Worm (Caenorhabditis elegans) whole organism, L4 larva: ENCODE results near the gene pot-3.
A peak's percentile ranks its signal among the peaks of the same experiment; 100 is the strongest.

Experiments
- F26F4.8 ChIP-seq: fragments of 200-800 bp; sonication (Bioruptor generic); conservative IDR thresholded peaks from 2 replicates; pipeline ENCODE4 v1.3.6; 2022; ENCODE audit warnings: missing genetic modification characterization, missing compliant biosample characterization
- F37D6.2 ChIP-seq: sonication (generic microtip); optimal IDR thresholded peaks from 2 replicates; lab custom pipeline; 2016; ENCODE audit warnings: mild to moderate bottlenecking, missing genetic modification characterization, missing compliant biosample characterization
- F49E8.2 ChIP-seq: sonication (generic microtip); optimal IDR thresholded peaks from 2 replicates; lab custom pipeline; 2016; ENCODE audit warnings: missing compliant biosample characterization, mild to moderate bottlenecking, missing genetic modification characterization, borderline replicate concordance
- T20F7.1 ChIP-seq: fragments of 200-800 bp; sonication (Bioruptor generic); optimal IDR thresholded peaks from 2 replicates; lab custom pipeline; 2018; ENCODE audit warnings: mild to moderate bottlenecking, missing genetic modification characterization, missing compliant biosample characterization
- T26A8.4 ChIP-seq: fragments of 200-800 bp; sonication (Bioruptor generic); IDR thresholded peaks from 2 replicates; pipeline ENCODE4 v1.3.6; 2022; ENCODE audit warnings: missing genetic modification characterization, missing compliant biosample characterization
- Y48G9A.11 ChIP-seq: fragments of 200-800 bp; sonication (Bioruptor generic); IDR thresholded peaks from 2 replicates; pipeline ENCODE4 v1.3.6; 2022; ENCODE audit warnings: missing genetic modification reagents, missing genetic modification characterization, missing compliant biosample characterization
- aha-1 ChIP-seq: fragments of 150-350 bp; peaks from one replicate; lab custom pipeline; 2014; ENCODE audit warnings: missing biosample characterization, missing genetic modification characterization
- ama-1 ChIP-seq: fragments of 150-350 bp; optimal IDR thresholded peaks from 2 replicates; lab custom pipeline; 2014; ENCODE audit warnings: inconsistent platforms, mixed read lengths
- arid-1 ChIP-seq: fragments of 200-800 bp; sonication (Bioruptor generic); conservative IDR thresholded peaks from 2 replicates; pipeline ENCODE4 v1.3.6; 2022; ENCODE audit warnings: missing genetic modification reagents, missing genetic modification characterization, missing compliant biosample characterization
- cey-2 ChIP-seq: sonication (generic microtip); optimal IDR thresholded peaks from 3 replicates; lab custom pipeline; 2017; ENCODE audit warnings: missing genetic modification characterization, mild to moderate bottlenecking, missing compliant biosample characterization, antibody characterized with exemption, borderline replicate concordance; ENCODE audit not compliant: insufficient read depth
- ctbp-1 ChIP-seq: fragments of 200-800 bp; sonication (Bioruptor generic); IDR thresholded peaks from 2 replicates; pipeline ENCODE4 v1.3.6; 2022; ENCODE audit warnings: missing genetic modification reagents, missing genetic modification characterization, missing compliant biosample characterization
- daf-12 ChIP-seq: fragments of 150-350 bp; optimal IDR thresholded peaks from 2 replicates; lab custom pipeline; 2014; ENCODE audit warnings: missing biosample characterization, missing genetic modification reagents, missing genetic modification characterization
- daf-16 ChIP-seq, 3 experiments: sonication (generic microtip); optimal IDR thresholded peaks; 2 replicates each; lab custom pipeline; 2016 to 2017; ENCODE audit warnings: missing genetic modification characterization in 3 of 3, missing genetic modification reagents in 3 of 3, mild to moderate bottlenecking in 2 of 3, missing compliant biosample characterization in 2 of 3, missing biosample characterization in 1 of 3, moderate library complexity in 1 of 3
- daf-8 ChIP-seq: fragments of 200-800 bp; sonication (Bioruptor generic); IDR thresholded peaks from 2 replicates; pipeline ENCODE4 v1.3.6; 2022; ENCODE audit warnings: missing genetic modification characterization, missing compliant biosample characterization
- dmd-6 ChIP-seq: fragments of 200-800 bp; sonication (Bioruptor generic); IDR thresholded peaks from 2 replicates; pipeline ENCODE4 v1.3.6; 2022; ENCODE audit warnings: missing genetic modification reagents, missing genetic modification characterization, missing compliant biosample characterization
- dve-1 ChIP-seq: sonication (generic microtip); optimal IDR thresholded peaks from 2 replicates; lab custom pipeline; 2017; ENCODE audit warnings: antibody characterized with exemption, mild to moderate bottlenecking, missing genetic modification characterization, missing compliant biosample characterization; ENCODE audit not compliant: insufficient read depth
- egl-27 ChIP-seq: sonication (generic microtip); optimal IDR thresholded peaks from 3 replicates; lab custom pipeline; 2017; ENCODE audit warnings: missing biosample characterization, missing genetic modification reagents, missing genetic modification characterization
- hif-1 ChIP-seq, 2 experiments: sonication (generic microtip); optimal IDR thresholded peaks; 2 replicates each; lab custom pipeline; 2016 to 2017; ENCODE audit warnings: missing compliant biosample characterization in 2 of 2, missing genetic modification characterization in 2 of 2, missing genetic modification reagents in 2 of 2, missing genotype in 2 of 2, mild to moderate bottlenecking in 1 of 2
- hlh-11 ChIP-seq: fragments of 200-800 bp; sonication (Bioruptor generic); optimal IDR thresholded peaks from 2 replicates; lab custom pipeline; 2018; ENCODE audit warnings: mild to moderate bottlenecking, missing genetic modification characterization, missing compliant biosample characterization
- hlh-30 ChIP-seq: sonication (generic microtip); optimal IDR thresholded peaks from 2 replicates; lab custom pipeline; 2017; ENCODE audit warnings: antibody characterized with exemption, mild to moderate bottlenecking, missing genetic modification characterization, missing compliant biosample characterization; ENCODE audit not compliant: insufficient read depth
- jun-1 ChIP-seq: fragments of 150-350 bp; optimal IDR thresholded peaks from 2 replicates; lab custom pipeline; 2014; ENCODE audit warnings: missing biosample characterization, missing genetic modification reagents, missing genetic modification characterization
- lin-1 ChIP-seq: fragments of 200-800 bp; sonication (Bioruptor generic); IDR thresholded peaks from 2 replicates; pipeline ENCODE4 v1.3.6; 2022; ENCODE audit warnings: missing genetic modification reagents, missing genetic modification characterization, missing compliant biosample characterization
- lin-13 ChIP-seq: fragments of 150-350 bp; optimal IDR thresholded peaks from 2 replicates; lab custom pipeline; 2014; ENCODE audit warnings: missing biosample characterization, missing genetic modification reagents, missing genetic modification characterization
- lin-38 ChIP-seq: fragments of 200-800 bp; sonication (Bioruptor generic); IDR thresholded peaks from 2 replicates; pipeline ENCODE4 v1.3.6; 2022; ENCODE audit warnings: missing genetic modification reagents, missing genetic modification characterization, missing compliant biosample characterization
- lsy-2 ChIP-seq, 2 experiments: fragments of 150-350 bp in 1 of 2; sonication (generic microtip) in 1 of 2; optimal IDR thresholded peaks; 2 replicates each; lab custom pipeline; 2014 to 2017; ENCODE audit warnings: missing biosample characterization in 2 of 2, missing genetic modification characterization in 2 of 2
- madf-5 ChIP-seq, 2 experiments: fragments of 200-800 bp; sonication (Bioruptor generic); IDR thresholded peaks; 2 replicates each; pipeline ENCODE4 v1.3.6; 2022; ENCODE audit warnings: missing compliant biosample characterization in 2 of 2, missing genetic modification characterization in 2 of 2
- mdt-29 ChIP-seq: fragments of 200-800 bp; sonication (Bioruptor generic); IDR thresholded peaks from 2 replicates; pipeline ENCODE4 v1.3.6; 2022; ENCODE audit warnings: missing genetic modification reagents, missing genetic modification characterization, missing compliant biosample characterization
- mep-1 ChIP-seq: fragments of 150-350 bp; sonication (generic microtip); optimal IDR thresholded peaks from 3 replicates; lab custom pipeline; 2014; ENCODE audit warnings: missing biosample characterization, missing genetic modification characterization
- mes-2 ChIP-seq: sonication (generic microtip); optimal IDR thresholded peaks from 2 replicates; lab custom pipeline; 2016; ENCODE audit warnings: missing genotype, mild to moderate bottlenecking, missing genetic modification characterization, missing compliant biosample characterization; ENCODE audit not compliant: poor library complexity, severe bottlenecking
- mxl-3 ChIP-seq: fragments of 200-800 bp; sonication (Bioruptor generic); optimal IDR thresholded peaks from 2 replicates; lab custom pipeline; 2018; ENCODE audit warnings: mild to moderate bottlenecking, missing genetic modification characterization, missing compliant biosample characterization
- nhr-10 ChIP-seq: fragments of 150-350 bp; optimal IDR thresholded peaks from 2 replicates; lab custom pipeline; 2014; ENCODE audit warnings: missing biosample characterization, missing genetic modification characterization
- nhr-102 ChIP-seq: sonication (generic microtip); optimal IDR thresholded peaks from 2 replicates; lab custom pipeline; 2016; ENCODE audit warnings: mild to moderate bottlenecking, missing genetic modification characterization, moderate library complexity, missing compliant biosample characterization
- nhr-11 ChIP-seq: fragments of 150-350 bp; optimal IDR thresholded peaks from 2 replicates; lab custom pipeline; 2014; ENCODE audit warnings: missing biosample characterization, missing genetic modification characterization
- nhr-111 ChIP-seq: fragments of 200-800 bp; sonication (Bioruptor generic); optimal IDR thresholded peaks from 2 replicates; lab custom pipeline; 2018; ENCODE audit warnings: mild to moderate bottlenecking, missing genetic modification characterization, missing compliant biosample characterization
- nhr-237 ChIP-seq: sonication (generic microtip); optimal IDR thresholded peaks from 2 replicates; lab custom pipeline; 2017; ENCODE audit warnings: missing biosample characterization, missing genetic modification characterization
- nhr-28 ChIP-seq: fragments of 150-350 bp; optimal IDR thresholded peaks from 2 replicates; lab custom pipeline; 2014; ENCODE audit warnings: missing biosample characterization, missing genetic modification characterization
- nhr-48 ChIP-seq: sonication (generic microtip); optimal IDR thresholded peaks from 2 replicates; lab custom pipeline; 2016; ENCODE audit warnings: mild to moderate bottlenecking, missing genetic modification characterization, missing compliant biosample characterization
- nhr-77 ChIP-seq: fragments of 150-350 bp; optimal IDR thresholded peaks from 2 replicates; lab custom pipeline; 2014; ENCODE audit warnings: missing biosample characterization, missing genetic modification characterization
- pha-4 ChIP-seq, 2 experiments: fragments of 150-350 bp in 1 of 2; fragments of 200-800 bp in 1 of 2; sonication (Bioruptor generic) in 1 of 2; IDR thresholded peaks in 1 of 2; optimal IDR thresholded peaks in 1 of 2; 2 replicates each; pipeline versions ENCODE4 v1.3.6 to Lab custom; 2014 to 2022; ENCODE audit warnings: missing genetic modification characterization in 2 of 2, missing genetic modification reagents in 2 of 2, missing biosample characterization in 1 of 2, missing compliant biosample characterization in 1 of 2
- php-3 ChIP-seq: fragments of 200-800 bp; sonication (Bioruptor generic); IDR thresholded peaks from 2 replicates; pipeline ENCODE4 v1.3.6; 2022; ENCODE audit warnings: missing genetic modification reagents, missing genetic modification characterization, missing compliant biosample characterization
- pqm-1 ChIP-seq: sonication (generic microtip); optimal IDR thresholded peaks from 2 replicates; lab custom pipeline; 2017; ENCODE audit warnings: missing biosample characterization, missing genetic modification characterization
- sdz-12 ChIP-seq: fragments of 200-800 bp; sonication (Bioruptor generic); optimal IDR thresholded peaks from 2 replicates; lab custom pipeline; 2018; ENCODE audit warnings: mild to moderate bottlenecking, missing genetic modification characterization, missing compliant biosample characterization
- spr-1 ChIP-seq: sonication (generic microtip); optimal IDR thresholded peaks from 2 replicates; lab custom pipeline; 2016; ENCODE audit warnings: mild to moderate bottlenecking, missing genetic modification characterization, missing compliant biosample characterization
- vab-7 ChIP-seq: fragments of 200-800 bp; sonication (Bioruptor generic); IDR thresholded peaks from 2 replicates; pipeline ENCODE4 v1.3.6; 2022; ENCODE audit warnings: missing genetic modification reagents, missing genetic modification characterization, missing compliant biosample characterization
- zfp-3 ChIP-seq: fragments of 200-800 bp; sonication (Bioruptor generic); conservative IDR thresholded peaks from 2 replicates; pipeline ENCODE4 v1.3.6; 2022; ENCODE audit warnings: missing genetic modification reagents, missing genetic modification characterization, missing compliant biosample characterization

The pot-3 gene

ce11 chrIII:13766704-13767323 lies 13.2 kb upstream of the pot-3 start:
- TF ChIP-seq spr-1 (peak; percentile 5), egl-27 (tag; lab: Kevin White, UChicago) (no peak), dmd-6 (GFP tag; lab: Robert Waterston, UW) (peak; percentile 59), cey-2 (tag; lab: Kevin White, UChicago) (peak; percentile 29), nhr-10 (no peak), nhr-48 (tag; lab: Kevin White, UChicago) (peak; percentile 31), lin-1 (0 out of 2 replicates have a peak, but pooled peaks have one; percentile 9), madf-5 (GFP tag; IDR thresholded peaks at IDR 0.05; lab: Robert Waterston, UW) (no peak), lin-13 (GFP tag; lab: Kevin White, UChicago) (peak; percentile 47), mep-1 (peak; percentile 37), nhr-111 (GFP tag; lab: Kevin White, UChicago) (no peak), pqm-1 (peak; percentile 8), ctbp-1 (GFP tag; lab: Robert Waterston, UW) (no peak), dve-1 (tag; lab: Kevin White, UChicago) (peak; percentile 77), ama-1 (lab: Kevin White, UChicago) (peak; percentile 67), jun-1 (no peak), pha-4 (GFP tag; IDR thresholded peaks at IDR 0.05; lab: Robert Waterston, UW) (peak; percentile 51; the same call in 1 of the 2 replicates), pha-4 (tag; optimal IDR thresholded peaks at IDR 0.05; lab: Kevin White, UChicago) (no peak), hlh-30 (tag; lab: Kevin White, UChicago) (peak; percentile 61), nhr-77 (tag; lab: Kevin White, UChicago) (peak; percentile 15), aha-1 (tag; lab: Kevin White, UChicago) (peak; percentile 94), nhr-28 (tag; lab: Kevin White, UChicago) (peak; percentile 98), mes-2 (tag; lab: Kevin White, UChicago) (peak; percentile 41), nhr-102 (tag; lab: Kevin White, UChicago) (peak; percentile 48), mxl-3 (GFP tag; lab: Kevin White, UChicago) (no peak), daf-16 (GFP tag; optimal IDR thresholded peaks at IDR 0.05; lab: Kevin White, UChicago) (peak in 1 of 2 experiments; percentile 11), daf-16 (tag; optimal IDR thresholded peaks at IDR 0.05; lab: Kevin White, UChicago) (peak; percentile 79), php-3 (GFP tag; lab: Robert Waterston, UW) (peak; percentile 65; the same call in 1 of the 2 replicates), T26A8.4 (peak; percentile 32; the same call in 1 of the 2 replicates), daf-8 (GFP tag; lab: Robert Waterston, UW) (no peak), hlh-11 (tag; lab: Kevin White, UChicago) (peak; percentile 76), arid-1 (GFP tag; lab: Robert Waterston, UW) (no peak)

- no peak for TF ChIP-seq F37D6.2 (tag; lab: Kevin White, UChicago)
- TF ChIP-seq zfp-3 (GFP tag; lab: Robert Waterston, UW) = no peak
- peak; percentile 17 for TF ChIP-seq aha-1 (tag; lab: Kevin White, UChicago)
- no peak for TF ChIP-seq T20F7.1 (GFP tag; lab: Kevin White, UChicago)
- TF ChIP-seq sdz-12 (GFP tag; lab: Kevin White, UChicago) = no peak
- TF ChIP-seq nhr-11 (tag; lab: Kevin White, UChicago) = no peak
- TF ChIP-seq mep-1 = no peak
- no peak for TF ChIP-seq lin-13 (GFP tag; lab: Kevin White, UChicago)
- TF ChIP-seq daf-12 (tag; lab: Kevin White, UChicago) = no peak
- TF ChIP-seq lin-38 (GFP tag; lab: Robert Waterston, UW) = peak; percentile 55
- TF ChIP-seq F49E8.2 (tag; lab: Kevin White, UChicago) = peak; percentile 66
- no peak for TF ChIP-seq F26F4.8
- no peak for TF ChIP-seq lin-1
- TF ChIP-seq hlh-30 (tag; lab: Kevin White, UChicago) = no peak
- TF ChIP-seq daf-16 (GFP tag; optimal IDR thresholded peaks at IDR 0.05; lab: Kevin White, UChicago) = no peak
- peak; percentile 9 for TF ChIP-seq daf-16 (tag; optimal IDR thresholded peaks at IDR 0.05; lab: Kevin White, UChicago)
- peak; percentile 22 for TF ChIP-seq mes-2 (tag; lab: Kevin White, UChicago)
- TF ChIP-seq hif-1 (tag; optimal IDR thresholded peaks at IDR 0.05; lab: Kevin White, UChicago) = peak in 1 of 2 experiments; percentile 88
- TF ChIP-seq vab-7 (GFP tag; lab: Robert Waterston, UW) = no peak
- no peak for TF ChIP-seq lsy-2 (tag; optimal IDR thresholded peaks at IDR 0.05; lab: Kevin White, UChicago)
- TF ChIP-seq mdt-29 = no peak
- peak; percentile 58 for TF ChIP-seq ama-1 (lab: Kevin White, UChicago)
- TF ChIP-seq nhr-111 (GFP tag; lab: Kevin White, UChicago) = no peak
- no peak for TF ChIP-seq nhr-237 (tag; lab: Kevin White, UChicago)
- no peak for TF ChIP-seq Y48G9A.11 (GFP tag; lab: Robert Waterston, UW)
These were observed 11.8 kb upstream of the pot-3 start, which contains the start of gene rml-1 for ce11 chrIII:13768074-13768662. rml-1 (minus strand) TSS chrIII:13768092.
